Fruit fly (Drosophila melanogaster): ENCODE results near the gene CG13045.

Gene CG13045

dm6 chr3L:16290850-16291249 lies at the start of gene CG13045:
Gene CG13045 (minus strand): TSS chr3L:16290950.
- TF ChIP-seq CG8478 (optimal IDR thresholded peaks at IDR 0.05) (no peak), CTCF (optimal IDR thresholded peaks at IDR 0.05) (no peak)

- TF ChIP-seq CTCF (optimal IDR thresholded peaks at IDR 0.05), result no peak
- no peak for TF ChIP-seq CG8478 (optimal IDR thresholded peaks at IDR 0.05)
Measured at dm6 chr3L:16339873-16340272, 49.1 kb upstream of the CG13045 start.

dm6 chr3L:16339463-16339862 lies 48.7 kb upstream of the CG13045 start:
- TF ChIP-seq CTCF (optimal IDR thresholded peaks at IDR 0.05) (no peak), CG8478 (optimal IDR thresholded peaks at IDR 0.05) (no peak)

dm6 chr3L:16338703-16339102 lies 48.0 kb upstream of the CG13045 start, which contains the start of gene CG4998:
Gene CG4998 (plus strand): TSS chr3L:16339003.
- no peak for TF ChIP-seq CTCF (optimal IDR thresholded peaks at IDR 0.05)
- TF ChIP-seq CG8478 (optimal IDR thresholded peaks at IDR 0.05), result no peak

dm6 chr3L:16337739-16338138 lies 47.0 kb upstream of the CG13045 start:
- TF ChIP-seq CG8478 (optimal IDR thresholded peaks at IDR 0.05), result no peak
- no peak for TF ChIP-seq CTCF (optimal IDR thresholded peaks at IDR 0.05)

dm6 chr3L:16334876-16335275 lies 44.1 kb upstream of the CG13045 start:
- no peak for TF ChIP-seq CTCF (optimal IDR thresholded peaks at IDR 0.05)
- TF ChIP-seq CG8478 (optimal IDR thresholded peaks at IDR 0.05), result no peak

dm6 chr3L:16333013-16333412 lies 42.3 kb upstream of the CG13045 start, which contains the start of gene CG13056:
Gene CG13056 (plus strand): TSS chr3L:16333313.
- TF ChIP-seq CTCF (optimal IDR thresholded peaks at IDR 0.05), result no peak
- TF ChIP-seq CG8478 (optimal IDR thresholded peaks at IDR 0.05), result no peak

- TF ChIP-seq CG8478 (optimal IDR thresholded peaks at IDR 0.05), result no peak
- no peak for TF ChIP-seq CTCF (optimal IDR thresholded peaks at IDR 0.05)
Measured at dm6 chr3L:16331633-16332032, 40.9 kb upstream of the CG13045 start, which contains the start of gene retinin. Gene retinin (plus strand): TSS chr3L:16331933.

- no peak for TF ChIP-seq CG8478 (optimal IDR thresholded peaks at IDR 0.05)
- TF ChIP-seq CTCF (optimal IDR thresholded peaks at IDR 0.05), result no peak
Measured at dm6 chr3L:16330740-16331139, 40.0 kb upstream of the CG13045 start, which contains the start of gene CG33060. Gene CG33060 (plus strand): TSS chr3L:16331040.

- TF ChIP-seq CG8478 (optimal IDR thresholded peaks at IDR 0.05), result no peak
- no peak for TF ChIP-seq CTCF (optimal IDR thresholded peaks at IDR 0.05)
Measured at dm6 chr3L:16329495-16329894, 38.7 kb upstream of the CG13045 start, which contains the start of gene CG33061. Gene CG33061 (plus strand): TSS chr3L:16329795.

- TF ChIP-seq CTCF (optimal IDR thresholded peaks at IDR 0.05), result no peak
- TF ChIP-seq CG8478 (optimal IDR thresholded peaks at IDR 0.05), result no peak
Measured at dm6 chr3L:16328207-16328891, 37.6 kb upstream of the CG13045 start, which contains the start of gene CG13058. Gene CG13058 (plus strand): TSS chr3L:16328841.

- TF ChIP-seq CTCF (optimal IDR thresholded peaks at IDR 0.05) (no peak), CG8478 (optimal IDR thresholded peaks at IDR 0.05) (no peak)
Measured at dm6 chr3L:16327776-16328175, 37.0 kb upstream of the CG13045 start, which contains the start of gene CG13038. Gene CG13038 (minus strand): TSS chr3L:16327893.

dm6 chr3L:16326657-16327056 lies 35.9 kb upstream of the CG13045 start, which contains the start of the genes CG13040 and CG13039:
Gene CG13040 (minus strand): TSS chr3L:16326757.
Gene CG13039 (minus strand): TSS chr3L:16326762.
- TF ChIP-seq CG8478 (optimal IDR thresholded peaks at IDR 0.05) (no peak), CTCF (optimal IDR thresholded peaks at IDR 0.05) (no peak)

dm6 chr3L:16323372-16323771 lies 32.6 kb upstream of the CG13045 start, which contains the start of gene CG13059:
Gene CG13059 (plus strand): TSS chr3L:16323672.
- TF ChIP-seq CTCF (optimal IDR thresholded peaks at IDR 0.05), result no peak
- no peak for TF ChIP-seq CG8478 (optimal IDR thresholded peaks at IDR 0.05)

dm6 chr3L:16321172-16321571 lies 30.4 kb upstream of the CG13045 start, which contains the start of gene CG42718:
Gene CG42718 (minus strand): TSS chr3L:16321272.
- TF ChIP-seq CG8478 (optimal IDR thresholded peaks at IDR 0.05), result no peak
- TF ChIP-seq CTCF (optimal IDR thresholded peaks at IDR 0.05), result no peak

- TF ChIP-seq CTCF (optimal IDR thresholded peaks at IDR 0.05) (no peak), CG8478 (optimal IDR thresholded peaks at IDR 0.05) (no peak)
Measured at dm6 chr3L:16319399-16319906, 28.7 kb upstream of the CG13045 start, which contains the start of the genes CG13041 and CG13060. Gene CG13041 (minus strand): TSS chr3L:16319526. Gene CG13060 (plus strand): TSS chr3L:16319856.
